Worm (Caenorhabditis elegans): ENCODE data around the gene max-1.

Gene max-1

ce11 chrV:13082442-13083126, 37.4 kb downstream of the max-1 start, which contains the start of gene C34B4.2:
TSS of gene C34B4.2 (plus strand) at chrV:13083055.
- no peak for TF ChIP-seq fkh-4 (tag; optimal IDR thresholded peaks at IDR 0.05; ENCODE audit: borderline replicate concordance)
- no peak for TF ChIP-seq ztf-11 (tag; optimal IDR thresholded peaks at IDR 0.05)
- peak; percentile 68 for TF ChIP-seq mep-1 (tag; optimal IDR thresholded peaks at IDR 0.05)
- peak; percentile 37 for TF ChIP-seq xbp-1 (tag; optimal IDR thresholded peaks at IDR 0.05)
- TF ChIP-seq elt-2 (tag; optimal IDR thresholded peaks at IDR 0.05): peak; percentile 76
- no peak for TF ChIP-seq hpl-2 (GFP tag; optimal IDR thresholded peaks at IDR 0.05)
- no peak for TF ChIP-seq nhr-28 (tag; optimal IDR thresholded peaks at IDR 0.05)
- TF ChIP-seq C34B4.2 (tag; optimal IDR thresholded peaks at IDR 0.05): no peak
- TF ChIP-seq nhr-237 (tag; optimal IDR thresholded peaks at IDR 0.05): no peak
- TF ChIP-seq egl-27 (tag; optimal IDR thresholded peaks at IDR 0.05): peak; percentile 81 to 84
- TF ChIP-seq lin-35 (GFP tag; optimal IDR thresholded peaks at IDR 0.05): peak; percentile 33 to 34
- TF ChIP-seq ama-1 (optimal IDR thresholded peaks at IDR 0.05): no peak
- peak; percentile 29 to 55 for TF ChIP-seq efl-1 (optimal IDR thresholded peaks at IDR 0.05)
- peak in 1 of 2 experiments; percentile 48 for TF ChIP-seq efl-1 (GFP tag; optimal IDR thresholded peaks at IDR 0.05 in 1 of 2)
- TF ChIP-seq fos-1 (tag; optimal IDR thresholded peaks at IDR 0.05): no peak
- no peak for TF ChIP-seq unc-30 (tag; optimal IDR thresholded peaks at IDR 0.05)
- peak in 2 of 3 experiments; percentile 7 to 45 for TF ChIP-seq dpl-1 (GFP tag; optimal IDR thresholded peaks at IDR 0.05)
- peak; percentile 14 for TF ChIP-seq aly-2 (tag; optimal IDR thresholded peaks at IDR 0.05)
- peak; percentile 87 for TF ChIP-seq tbx-2 (tag; optimal IDR thresholded peaks at IDR 0.05)
- peak; percentile 14; the same call in 1 of the 2 replicates for TF ChIP-seq unc-98 (GFP tag; IDR thresholded peaks at IDR 0.05)
- no peak for TF ChIP-seq egl-13 (tag; optimal IDR thresholded peaks at IDR 0.05)
- TF ChIP-seq C16A3.4 (tag; optimal IDR thresholded peaks at IDR 0.05): peak; percentile 35
- TF ChIP-seq aha-1 (tag; optimal IDR thresholded peaks at IDR 0.05): peak; percentile 92
- peak; percentile 32 for TF ChIP-seq dsc-1 (tag; optimal IDR thresholded peaks at IDR 0.05)
- TF ChIP-seq pag-3 (tag; optimal IDR thresholded peaks at IDR 0.05; ENCODE audit: borderline replicate concordance, insufficient read depth): no peak
- no peak for TF ChIP-seq ces-1 (GFP tag; optimal IDR thresholded peaks at IDR 0.05)
- TF ChIP-seq zip-4 (GFP tag; optimal IDR thresholded peaks at IDR 0.05): peak; percentile 40
- TF ChIP-seq grh-1 (GFP tag; IDR thresholded peaks at IDR 0.05): no peak
- TF ChIP-seq lir-3 (tag; optimal IDR thresholded peaks at IDR 0.05; ENCODE audit: poor library complexity): no peak
- TF ChIP-seq ceh-63 (GFP tag; optimal IDR thresholded peaks at IDR 0.05): no peak
- TF ChIP-seq mef-2 (tag; optimal IDR thresholded peaks at IDR 0.05): peak; percentile 22
- peak; percentile 39 for TF ChIP-seq unc-130 (tag; optimal IDR thresholded peaks at IDR 0.05)
- TF ChIP-seq unc-62 (GFP tag; optimal IDR thresholded peaks at IDR 0.05): no peak
- no peak for TF ChIP-seq efl-3 (GFP tag; optimal IDR thresholded peaks at IDR 0.05)
- peak in 2 of 6 experiments; percentile 8 to 38 for TF ChIP-seq elt-3 (tag; optimal IDR thresholded peaks at IDR 0.05)
- TF ChIP-seq skn-1 (tag; optimal IDR thresholded peaks at IDR 0.05): peak; percentile 11
- TF ChIP-seq irx-1 (tag; optimal IDR thresholded peaks at IDR 0.05): peak; percentile 63
- TF ChIP-seq lin-13 (GFP tag; optimal IDR thresholded peaks at IDR 0.05): peak; percentile 49
- peak; percentile 32 for TF ChIP-seq sox-4 (tag; optimal IDR thresholded peaks at IDR 0.05)
- no peak for TF ChIP-seq nhr-76 (tag; optimal IDR thresholded peaks at IDR 0.05)
- no peak for TF ChIP-seq sptf-1 (tag; optimal IDR thresholded peaks at IDR 0.05)
- TF ChIP-seq blmp-1 (tag; optimal IDR thresholded peaks at IDR 0.05): peak; percentile 78
- TF ChIP-seq nhr-12 (tag; optimal IDR thresholded peaks at IDR 0.05): no peak
- TF ChIP-seq nhr-85 (tag): peak; percentile 66
- TF ChIP-seq isw-1 (GFP tag; IDR thresholded peaks at IDR 0.05): no peak
- TF ChIP-seq jun-1 (tag; optimal IDR thresholded peaks at IDR 0.05): no peak
- no peak for TF ChIP-seq Y116A8C.19 (tag; optimal IDR thresholded peaks at IDR 0.05; ENCODE audit: borderline replicate concordance)
- peak; percentile 24 to 68 for TF ChIP-seq lsy-2 (tag; optimal IDR thresholded peaks at IDR 0.05)
- TF ChIP-seq hlh-4 (tag; optimal IDR thresholded peaks at IDR 0.05): no peak
- peak; percentile 73 for TF ChIP-seq mab-9 (GFP tag; IDR thresholded peaks at IDR 0.05)
- TF ChIP-seq ets-5 (GFP tag; IDR thresholded peaks at IDR 0.05): no peak
- peak in 1 of 3 experiments; percentile 24 for TF ChIP-seq ceh-82 (tag; optimal IDR thresholded peaks at IDR 0.05)

Data from whole organism, L1 larva.